Worm (Caenorhabditis elegans): ENCODE measurements around the gene ZC412.3.
A peak's percentile ranks its signal among the peaks of the same experiment; 100 is the strongest.

ZC412.3 gene

DNA sequence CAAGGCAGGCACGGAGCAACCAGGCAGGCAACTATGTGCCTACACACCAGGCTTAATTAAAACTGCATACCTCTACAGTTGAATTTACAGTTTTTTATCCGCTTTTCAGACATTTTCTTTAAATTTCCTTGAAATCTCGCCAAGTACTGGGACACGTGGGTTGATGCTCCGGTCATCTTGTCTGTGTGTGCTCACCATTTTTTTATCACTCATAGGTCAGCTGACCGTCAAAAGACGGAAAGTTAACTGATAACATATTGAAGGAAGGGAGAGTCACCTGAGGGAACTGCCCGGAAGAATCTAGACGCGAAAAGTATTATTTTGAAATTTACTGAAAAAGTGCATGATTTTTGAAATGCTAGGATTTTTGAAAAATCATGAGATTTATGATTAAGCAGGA lies 20.8 kb downstream of the ZC412.3 start (continued):
- TF ChIP-seq lin-40 (tag; optimal IDR thresholded peaks at IDR 0.05) (no peak), rcor-1 (GFP tag; IDR thresholded peaks at IDR 0.05) (no peak), F39B2.1 (GFP tag; IDR thresholded peaks at IDR 0.05) (0 out of 2 replicates have a peak, but pooled peaks have one; percentile 19), ekl-4 (GFP tag; IDR thresholded peaks at IDR 0.05) (peak; percentile 61; the same call in 1 of the 2 replicates), F23B12.7 (tag; optimal IDR thresholded peaks at IDR 0.05; ENCODE audit: insufficient read depth) (no peak), ceh-79 (tag; optimal IDR thresholded peaks at IDR 0.05) (no peak), hsf-1 (GFP tag; IDR thresholded peaks at IDR 0.05) (peak; percentile 82; the same call in 1 of the 2 replicates), cebp-1 (GFP tag; IDR thresholded peaks at IDR 0.05) (peak; percentile 48; the same call in 1 of the 2 replicates), cebp-1 (tag; optimal IDR thresholded peaks at IDR 0.05) (peak; percentile 78), xnd-1 (tag; optimal IDR thresholded peaks at IDR 0.05) (no peak), lin-54 (GFP tag; optimal IDR thresholded peaks at IDR 0.05) (peak; percentile 5), let-526 (GFP tag; IDR thresholded peaks at IDR 0.05) (peak; percentile 48; the same call in 1 of the 2 replicates), rpc-1 (optimal IDR thresholded peaks at IDR 0.05) (no peak), rpc-1 (tag; optimal IDR thresholded peaks at IDR 0.05) (no peak), dpff-1 (tag; optimal IDR thresholded peaks at IDR 0.05) (no peak), ceh-58 (GFP tag; IDR thresholded peaks at IDR 0.05) (no peak), hlh-12 (tag; optimal IDR thresholded peaks at IDR 0.05) (no peak), lag-1 (GFP tag; IDR thresholded peaks at IDR 0.05) (no peak), ceh-27 (GFP tag; optimal IDR thresholded peaks at IDR 0.05) (no peak), snpc-4 (GFP tag; optimal IDR thresholded peaks at IDR 0.05) (no peak), snpc-4 (tag; optimal IDR thresholded peaks at IDR 0.05) (peak in 1 of 4 experiments; percentile 20)

DNA sequence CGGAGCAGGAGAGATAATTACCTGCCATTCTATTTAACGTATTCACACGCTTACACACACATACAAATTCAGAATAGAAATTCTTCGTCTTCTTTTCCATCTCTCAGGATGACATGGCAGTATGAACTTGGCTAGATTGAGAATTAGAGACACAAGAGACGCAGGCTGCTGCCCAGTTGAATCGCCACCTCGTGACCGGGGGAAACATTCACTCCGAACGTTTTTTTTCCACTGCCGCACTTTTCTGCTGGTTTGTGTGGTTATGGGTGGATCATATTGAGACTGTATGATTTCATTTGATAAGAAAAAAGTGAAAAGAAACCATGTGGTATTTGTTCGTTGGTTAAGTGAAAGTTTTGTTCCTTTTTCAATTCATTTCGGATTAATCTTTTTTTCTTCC lies 21.7 kb downstream of the ZC412.3 start:
- TF ChIP-seq F37B4.10 (GFP tag; IDR thresholded peaks at IDR 0.05), result 0 out of 2 replicates have a peak, but pooled peaks have one; percentile 30
- 0 out of 2 replicates have a peak, but pooled peaks have one; percentile 22 for TF ChIP-seq lir-1 (GFP tag; conservative IDR thresholded peaks at IDR 0.05)
- TF ChIP-seq rec-8 (tag; optimal IDR thresholded peaks at IDR 0.05), result no peak
- no peak for TF ChIP-seq lsl-1 (GFP tag; optimal IDR thresholded peaks at IDR 0.05)
- no peak for TF ChIP-seq Y67H2A.10 (GFP tag; conservative IDR thresholded peaks at IDR 0.05)
- no peak for TF ChIP-seq lag-1 (GFP tag; IDR thresholded peaks at IDR 0.05)
- peak; percentile 50 for TF ChIP-seq F23B12.7 (tag; optimal IDR thresholded peaks at IDR 0.05; ENCODE audit: insufficient read depth)
- TF ChIP-seq ztf-28 (GFP tag; IDR thresholded peaks at IDR 0.05), result no peak
- peak; percentile 45 for TF ChIP-seq mcd-1 (GFP tag; IDR thresholded peaks at IDR 0.05)
- no peak for TF ChIP-seq hmg-20 (GFP tag; IDR thresholded peaks at IDR 0.05)
- no peak for TF ChIP-seq ztf-6 (GFP tag; IDR thresholded peaks at IDR 0.05)
- no peak for TF ChIP-seq lsy-27 (tag; optimal IDR thresholded peaks at IDR 0.05; ENCODE audit: borderline replicate concordance, insufficient read depth)
- TF ChIP-seq dox-1 (GFP tag; IDR thresholded peaks at IDR 0.05), result peak; percentile 44; the same call in 1 of the 2 replicates
- peak; percentile 69; the same call in 1 of the 2 replicates for TF ChIP-seq K11D2.4 (GFP tag; IDR thresholded peaks at IDR 0.05)
- no peak for TF ChIP-seq snpc-1.3 (tag; optimal IDR thresholded peaks at IDR 0.05; ENCODE audit: insufficient read depth)
- TF ChIP-seq ceh-58 (GFP tag; IDR thresholded peaks at IDR 0.05), result no peak
- TF ChIP-seq ZK185.1 (tag; optimal IDR thresholded peaks at IDR 0.05; ENCODE audit: poor library complexity, severe bottlenecking), result peak; percentile 53
- TF ChIP-seq ztf-3 (GFP tag; optimal IDR thresholded peaks at IDR 0.05), result peak; percentile 13
- no peak for TF ChIP-seq F22D6.2 (tag; optimal IDR thresholded peaks at IDR 0.05)
- no peak for TF ChIP-seq ceh-27 (GFP tag; optimal IDR thresholded peaks at IDR 0.05)
- no peak for TF ChIP-seq sdz-38 (tag; optimal IDR thresholded peaks at IDR 0.05)
- no peak for TF ChIP-seq zim-3 (tag; optimal IDR thresholded peaks at IDR 0.05)
- peak; percentile 72; the same call in 1 of the 2 replicates for TF ChIP-seq nfyb-1 (GFP tag; IDR thresholded peaks at IDR 0.05)
- TF ChIP-seq madf-8 (GFP tag; conservative IDR thresholded peaks at IDR 0.05), result no peak
- no peak for TF ChIP-seq F57A8.1 (GFP tag; optimal IDR thresholded peaks at IDR 0.05)
- no peak for TF ChIP-seq C17E4.6 (GFP tag; IDR thresholded peaks at IDR 0.05)
- TF ChIP-seq hlh-12 (tag; optimal IDR thresholded peaks at IDR 0.05), result no peak
- no peak for TF ChIP-seq mel-28 (tag; optimal IDR thresholded peaks at IDR 0.05; ENCODE audit: borderline replicate concordance)
- TF ChIP-seq B0261.1 (tag; optimal IDR thresholded peaks at IDR 0.05), result no peak
- TF ChIP-seq B0035.1 (tag; optimal IDR thresholded peaks at IDR 0.05), result no peak
- TF ChIP-seq dpl-1 (GFP tag; optimal IDR thresholded peaks at IDR 0.05), result no peak
- peak; percentile 26 for TF ChIP-seq lin-54 (GFP tag; optimal IDR thresholded peaks at IDR 0.05)
